Fruit fly (Drosophila melanogaster) whole organism: ENCODE measurements around the gene mRpL11.

Experiments
- CG8478 ChIP-seq: fragments of >200 bp; optimal IDR thresholded peaks from 2 replicates; lab custom pipeline; 2018; ENCODE audit warnings: inconsistent platforms
- pan ChIP-seq: fragments of >200 bp; optimal IDR thresholded peaks from 2 replicates; lab custom pipeline; 2017
- psq ChIP-seq: fragments of >200 bp; optimal IDR thresholded peaks from 2 replicates; lab custom pipeline; 2017
- usp ChIP-seq: fragments of >200 bp; optimal IDR thresholded peaks from 2 replicates; lab custom pipeline; 2017; ENCODE audit warnings: missing biosample characterization, missing genetic modification characterization, mixed read lengths

- no peak for TF ChIP-seq pan (lab: Kevin White, UChicago)
- TF ChIP-seq psq (lab: Kevin White, UChicago) = no peak
- no peak for TF ChIP-seq usp
- no peak for TF ChIP-seq CG8478 (lab: Kevin White, UChicago)
These were observed 31.9 kb upstream of the mRpL11 start for dm6 chr3R:14479623-14480194.
